Fruit fly (Drosophila melanogaster) Kc167 (cell line): ENCODE data around the gene Boh2.

Source experiments
- Myc ChIP-seq: fragments of >200 bp; optimal IDR thresholded peaks from 2 replicates; lab custom pipeline; 2017; ENCODE audit warnings: missing external identifiers
- Sin3A ChIP-seq: fragments of >200 bp; optimal IDR thresholded peaks from 2 replicates; lab custom pipeline; 2018; ENCODE audit warnings: missing external identifiers
- h ChIP-seq: fragments of >200 bp; optimal IDR thresholded peaks from 3 replicates; lab custom pipeline; 2018; ENCODE audit warnings: missing external identifiers
- insv ChIP-seq: fragments of >200 bp; optimal IDR thresholded peaks from 3 replicates; lab custom pipeline; 2018; ENCODE audit warnings: missing external identifiers
- psq ChIP-seq: fragments of >200 bp; optimal IDR thresholded peaks from 2 replicates; lab custom pipeline; 2017; ENCODE audit warnings: missing external identifiers
- ttk ChIP-seq: sonication (Bioruptor generic); optimal IDR thresholded peaks from 2 replicates; lab custom pipeline; 2017; ENCODE audit warnings: missing external identifiers

- TF ChIP-seq ttk (no peak), Sin3A (no peak), insv (lab: Kevin White, UChicago) (no peak), h (lab: Kevin White, UChicago) (no peak), psq (no peak), Myc (lab: Kevin White, UChicago) (no peak)
Measured at dm6 chr2L:11136093-11136492, 42.7 kb upstream of the Boh2 start, which contains the start of gene hgo.
